Worm (Caenorhabditis elegans): Measurements from ENCODE around the gene fbxc-55.
"Not testable (repeated sequence)": the region's sequence is repeated elsewhere in the genome, so short reads cannot be mapped to it uniquely, and the experiment has no call there.

DNA sequence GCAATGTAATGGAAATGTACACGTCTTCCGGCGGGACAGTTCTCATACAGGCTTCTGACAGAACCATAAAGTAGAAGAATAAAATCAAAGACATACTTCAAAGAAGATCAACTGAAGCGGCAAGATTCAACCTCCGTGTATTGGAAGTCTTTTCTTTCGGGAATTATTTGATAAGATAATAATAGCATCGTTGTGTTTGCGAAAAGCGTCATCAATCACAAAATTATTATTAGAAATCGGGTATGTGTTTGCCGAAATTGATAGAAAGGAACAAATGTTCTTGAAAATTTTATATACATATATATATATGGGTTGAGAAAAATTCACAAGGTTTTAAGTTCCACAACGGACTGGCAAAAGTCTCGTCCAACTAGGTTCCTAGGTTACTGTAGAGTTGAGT is 21.6 kb upstream of the fbxc-55 start, which contains the start of gene Y27F2A.9:
- not testable (repeated sequence) for TF ChIP-seq hmg-20 (GFP tag; IDR thresholded peaks at IDR 0.05); B0035.1 (tag; optimal IDR thresholded peaks at IDR 0.05); Y79H2A.3 (GFP tag; conservative IDR thresholded peaks at IDR 0.05)
